Worm (Caenorhabditis elegans) whole organism, L2 larva: ENCODE data around the gene msp-64.

ENCODE experiments used
- alr-1 ChIP-seq: fragments of 150-350 bp; optimal IDR thresholded peaks from 2 replicates; lab custom pipeline; 2014; ENCODE audit warnings: missing biosample characterization, missing genetic modification characterization
- dmd-4 ChIP-seq: sonication (generic microtip); optimal IDR thresholded peaks from 2 replicates; lab custom pipeline; 2017; ENCODE audit warnings: missing biosample characterization, missing genetic modification characterization
- elt-1 ChIP-seq: fragments of 150-350 bp; optimal IDR thresholded peaks from 2 replicates; lab custom pipeline; 2014; ENCODE audit warnings: missing biosample characterization, missing genetic modification characterization
- lin-39 ChIP-seq: fragments of 150-350 bp; optimal IDR thresholded peaks from 2 replicates; lab custom pipeline; 2014; ENCODE audit warnings: missing biosample characterization, missing genetic modification reagents, missing genetic modification characterization
- nhr-10 ChIP-seq: sonication (generic microtip); optimal IDR thresholded peaks from 2 replicates; lab custom pipeline; 2017; ENCODE audit warnings: missing biosample characterization, missing genetic modification characterization
- nhr-12 ChIP-seq: fragments of 150-350 bp; optimal IDR thresholded peaks from 2 replicates; lab custom pipeline; 2014; ENCODE audit warnings: missing biosample characterization, missing genetic modification characterization
- nhr-6 ChIP-seq: fragments of 150-350 bp; optimal IDR thresholded peaks from 2 replicates; lab custom pipeline; 2014; ENCODE audit warnings: missing biosample characterization, missing genetic modification characterization
- nhr-77 ChIP-seq: fragments of 150-350 bp; optimal IDR thresholded peaks from 2 replicates; lab custom pipeline; 2014; ENCODE audit warnings: missing biosample characterization, missing genetic modification characterization
- sma-3 ChIP-seq: sonication (generic microtip); optimal IDR thresholded peaks from 2 replicates; lab custom pipeline; 2016; ENCODE audit warnings: missing genetic modification reagents, missing genetic modification characterization, missing compliant biosample characterization
- unc-55 ChIP-seq: fragments of 150-350 bp; sonication (generic microtip); optimal IDR thresholded peaks from 3 replicates; lab custom pipeline; 2014; ENCODE audit warnings: missing biosample characterization, missing genetic modification reagents, missing genetic modification characterization
- unc-62 ChIP-seq: fragments of 150-350 bp; optimal IDR thresholded peaks from 2 replicates; lab custom pipeline; 2014; ENCODE audit warnings: missing biosample characterization, missing genetic modification reagents, missing genetic modification characterization
- ztf-11 ChIP-seq: sonication (generic microtip); optimal IDR thresholded peaks from 2 replicates; lab custom pipeline; 2017; ENCODE audit warnings: missing biosample characterization, missing genetic modification characterization

DNA sequence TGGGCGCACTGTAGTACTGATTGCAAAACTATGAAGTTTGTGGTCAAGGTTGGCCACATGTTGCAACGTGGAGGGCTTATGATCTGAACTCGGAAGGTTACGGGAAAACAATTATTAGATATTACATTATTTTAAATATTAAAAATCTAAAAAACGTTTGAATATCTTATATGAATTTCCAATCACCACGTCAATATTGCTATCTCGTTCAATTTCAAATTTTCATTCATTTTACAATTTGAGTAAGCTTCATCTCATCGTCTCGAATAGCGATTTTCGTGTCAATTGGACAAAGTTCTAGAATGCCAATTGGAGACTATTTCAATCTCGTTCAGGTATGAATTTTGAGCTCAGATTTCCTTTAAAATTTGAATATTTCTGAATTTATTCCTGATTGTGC, 6.2 kb upstream of the msp-64 start, which contains the start of gene ZK1248.20:
- TF ChIP-seq ztf-11 (tag; lab: Kevin White, UChicago), result no peak
- TF ChIP-seq unc-62 (GFP tag; lab: Kevin White, UChicago), result no peak
- no peak for TF ChIP-seq nhr-6 (tag; lab: Kevin White, UChicago)
- TF ChIP-seq nhr-12, result no peak
- TF ChIP-seq lin-39 (tag; lab: Kevin White, UChicago), result no peak
- no peak for TF ChIP-seq sma-3
- TF ChIP-seq nhr-77, result no peak
- TF ChIP-seq elt-1 (tag; lab: Kevin White, UChicago), result no peak
- no peak for TF ChIP-seq alr-1 (tag; lab: Kevin White, UChicago)
- no peak for TF ChIP-seq dmd-4 (tag; lab: Kevin White, UChicago)
- no peak for TF ChIP-seq nhr-10 (tag; lab: Kevin White, UChicago)
- TF ChIP-seq unc-55, result no peak
